Worm (Caenorhabditis elegans) whole organism, L4 larva: Measurements from ENCODE around the gene C09G9.5.

Source experiments
- F37D6.2 ChIP-seq: sonication (generic microtip); optimal IDR thresholded peaks from 2 replicates; lab custom pipeline; 2016; ENCODE audit warnings: mild to moderate bottlenecking, missing genetic modification characterization, missing compliant biosample characterization
- F44E2.7 ChIP-seq: fragments of 200-800 bp; sonication (Bioruptor generic); IDR thresholded peaks from 2 replicates; pipeline ENCODE4 v2.1.2; 2022; ENCODE audit warnings: missing genetic modification characterization, missing compliant biosample characterization
- R02D3.7 ChIP-seq: fragments of 150-350 bp; sonication (generic microtip); optimal IDR thresholded peaks from 3 replicates; lab custom pipeline; 2014; ENCODE audit warnings: missing biosample characterization, missing genetic modification characterization
- T26A8.4 ChIP-seq: fragments of 200-800 bp; sonication (Bioruptor generic); IDR thresholded peaks from 2 replicates; pipeline ENCODE4 v1.3.6; 2022; ENCODE audit warnings: missing genetic modification characterization, missing compliant biosample characterization
- Y5F2A.4 ChIP-seq: fragments of 200-800 bp; sonication (Bioruptor generic); optimal IDR thresholded peaks from 2 replicates; lab custom pipeline; 2018; ENCODE audit warnings: mild to moderate bottlenecking, missing genetic modification characterization, missing compliant biosample characterization
- ZK337.2 ChIP-seq: fragments of 200-800 bp; sonication (Bioruptor generic); IDR thresholded peaks from 2 replicates; pipeline ENCODE4 v1.3.6; 2022; ENCODE audit warnings: missing genetic modification reagents, missing genetic modification characterization, missing compliant biosample characterization
- aly-2 ChIP-seq: sonication (generic microtip); optimal IDR thresholded peaks from 2 replicates; lab custom pipeline; 2018; ENCODE audit warnings: missing biosample characterization, missing genetic modification characterization
- ama-1 ChIP-seq: fragments of 150-350 bp; optimal IDR thresholded peaks from 2 replicates; lab custom pipeline; 2014; ENCODE audit warnings: inconsistent platforms, mixed read lengths
- ces-1 ChIP-seq: fragments of 150-350 bp; sonication (generic microtip); optimal IDR thresholded peaks from 4 replicates; lab custom pipeline; 2014; ENCODE audit warnings: missing biosample characterization, missing genetic modification reagents, missing genetic modification characterization
- cey-2 ChIP-seq: sonication (generic microtip); optimal IDR thresholded peaks from 3 replicates; lab custom pipeline; 2017; ENCODE audit warnings: missing genetic modification characterization, mild to moderate bottlenecking, missing compliant biosample characterization, antibody characterized with exemption, borderline replicate concordance; ENCODE audit not compliant: insufficient read depth
- daf-16 ChIP-seq, 3 experiments: sonication (generic microtip); optimal IDR thresholded peaks; 2 replicates each; lab custom pipeline; 2016 to 2017; ENCODE audit warnings: missing genetic modification characterization in 3 of 3, missing genetic modification reagents in 3 of 3, mild to moderate bottlenecking in 2 of 3, missing compliant biosample characterization in 2 of 3, missing biosample characterization in 1 of 3, moderate library complexity in 1 of 3
- daf-19 ChIP-seq: fragments of 200-800 bp; sonication (Bioruptor generic); conservative IDR thresholded peaks from 2 replicates; pipeline ENCODE4 v1.3.6; 2022; ENCODE audit warnings: missing genetic modification characterization, missing compliant biosample characterization
- daf-8 ChIP-seq: fragments of 200-800 bp; sonication (Bioruptor generic); IDR thresholded peaks from 2 replicates; pipeline ENCODE4 v1.3.6; 2022; ENCODE audit warnings: missing genetic modification characterization, missing compliant biosample characterization
- duxl-1 ChIP-seq: sonication (generic microtip); optimal IDR thresholded peaks from 2 replicates; lab custom pipeline; 2016; ENCODE audit warnings: mild to moderate bottlenecking, missing genetic modification characterization, moderate library complexity, missing compliant biosample characterization; ENCODE audit not compliant: poor library complexity
- egl-27 ChIP-seq: sonication (generic microtip); optimal IDR thresholded peaks from 3 replicates; lab custom pipeline; 2017; ENCODE audit warnings: missing biosample characterization, missing genetic modification reagents, missing genetic modification characterization
- fos-1 ChIP-seq: fragments of 150-350 bp; optimal IDR thresholded peaks from 2 replicates; lab custom pipeline; 2014; ENCODE audit warnings: missing biosample characterization, missing genetic modification characterization
- hlh-11 ChIP-seq: fragments of 200-800 bp; sonication (Bioruptor generic); optimal IDR thresholded peaks from 2 replicates; lab custom pipeline; 2018; ENCODE audit warnings: mild to moderate bottlenecking, missing genetic modification characterization, missing compliant biosample characterization
- hlh-30 ChIP-seq: sonication (generic microtip); optimal IDR thresholded peaks from 2 replicates; lab custom pipeline; 2017; ENCODE audit warnings: antibody characterized with exemption, mild to moderate bottlenecking, missing genetic modification characterization, missing compliant biosample characterization; ENCODE audit not compliant: insufficient read depth
- hmg-1.1 ChIP-seq: fragments of 200-800 bp; sonication (Bioruptor generic); IDR thresholded peaks from 2 replicates; pipeline ENCODE4 v1.3.6; 2022; ENCODE audit warnings: missing genetic modification reagents, missing genetic modification characterization, missing compliant biosample characterization
- lin-38 ChIP-seq: fragments of 200-800 bp; sonication (Bioruptor generic); IDR thresholded peaks from 2 replicates; pipeline ENCODE4 v1.3.6; 2022; ENCODE audit warnings: missing genetic modification reagents, missing genetic modification characterization, missing compliant biosample characterization
- lsy-2 ChIP-seq, 2 experiments: fragments of 150-350 bp in 1 of 2; sonication (generic microtip) in 1 of 2; optimal IDR thresholded peaks; 2 replicates each; lab custom pipeline; 2014 to 2017; ENCODE audit warnings: missing biosample characterization in 2 of 2, missing genetic modification characterization in 2 of 2
- mdl-1 ChIP-seq, 2 experiments: fragments of 150-350 bp in 1 of 2; sonication (generic microtip) in 1 of 2; optimal IDR thresholded peaks; 2 replicates each; lab custom pipeline; 2014 to 2017; ENCODE audit warnings: missing biosample characterization in 2 of 2, missing genetic modification characterization in 2 of 2
- mxl-3 ChIP-seq: fragments of 200-800 bp; sonication (Bioruptor generic); optimal IDR thresholded peaks from 2 replicates; lab custom pipeline; 2018; ENCODE audit warnings: mild to moderate bottlenecking, missing genetic modification characterization, missing compliant biosample characterization
- nhr-10 ChIP-seq: fragments of 150-350 bp; optimal IDR thresholded peaks from 2 replicates; lab custom pipeline; 2014; ENCODE audit warnings: missing biosample characterization, missing genetic modification characterization
- nhr-102 ChIP-seq: sonication (generic microtip); optimal IDR thresholded peaks from 2 replicates; lab custom pipeline; 2016; ENCODE audit warnings: mild to moderate bottlenecking, missing genetic modification characterization, moderate library complexity, missing compliant biosample characterization
- nhr-237 ChIP-seq: sonication (generic microtip); optimal IDR thresholded peaks from 2 replicates; lab custom pipeline; 2017; ENCODE audit warnings: missing biosample characterization, missing genetic modification characterization
- nhr-42 ChIP-seq: fragments of 200-800 bp; sonication (Bioruptor generic); IDR thresholded peaks from 2 replicates; pipeline ENCODE4 v1.3.6; 2022; ENCODE audit warnings: missing genetic modification characterization, missing compliant biosample characterization
- nhr-76 ChIP-seq: fragments of 150-350 bp; optimal IDR thresholded peaks from 2 replicates; lab custom pipeline; 2014; ENCODE audit warnings: missing biosample characterization, missing genetic modification characterization
- php-3 ChIP-seq: fragments of 200-800 bp; sonication (Bioruptor generic); IDR thresholded peaks from 2 replicates; pipeline ENCODE4 v1.3.6; 2022; ENCODE audit warnings: missing genetic modification reagents, missing genetic modification characterization, missing compliant biosample characterization
- snpc-4 ChIP-seq: fragments of 150-350 bp; optimal IDR thresholded peaks from 2 replicates; lab custom pipeline; 2014; ENCODE audit warnings: missing biosample characterization, missing genetic modification characterization
- unc-62 ChIP-seq, 3 experiments: fragments of 150-350 bp in 1 of 3; sonication (generic microtip); optimal IDR thresholded peaks in 2 of 3; peaks in 1 of 3; 1 replicate in 1 of 3; 2 replicates in 2 of 3; lab custom pipeline; 2014 to 2017; ENCODE audit warnings: missing biosample characterization in 3 of 3, missing genetic modification characterization in 3 of 3, missing genetic modification reagents in 3 of 3, missing genotype in 1 of 3
- vab-7 ChIP-seq: fragments of 200-800 bp; sonication (Bioruptor generic); IDR thresholded peaks from 2 replicates; pipeline ENCODE4 v1.3.6; 2022; ENCODE audit warnings: missing genetic modification reagents, missing genetic modification characterization, missing compliant biosample characterization

C09G9.5 gene

ce11 chrIV:8906743-8907142 lies 20.4 kb downstream of the C09G9.5 start, which contains the start of gene C27B7.7:
TSS of gene C27B7.7 (plus strand) at chrIV:8907043.
- no peak for TF ChIP-seq hmg-1.1 (GFP tag; lab: Robert Waterston, UW)
- TF ChIP-seq unc-62 (GFP tag; optimal IDR thresholded peaks at IDR 0.05 in 1 of 2; lab: Kevin White, UChicago) = peak in 1 of 2 experiments; percentile 67
- TF ChIP-seq unc-62 (tag; optimal IDR thresholded peaks at IDR 0.05; lab: Kevin White, UChicago) = no peak
- no peak for TF ChIP-seq F37D6.2 (tag; lab: Kevin White, UChicago)
- no peak for TF ChIP-seq egl-27
- TF ChIP-seq, all 104 proteins: peak for 1

- no peak for TF ChIP-seq nhr-237 (tag; lab: Kevin White, UChicago)
- TF ChIP-seq hlh-30 (tag; lab: Kevin White, UChicago) = peak; percentile 30
Observed at ce11 chrIV:8914187-8914586, 27.9 kb downstream of the C09G9.5 start.

- TF ChIP-seq daf-8 (GFP tag; lab: Robert Waterston, UW) (no peak), nhr-10 (tag; lab: Kevin White, UChicago) (no peak), F37D6.2 (tag; lab: Kevin White, UChicago) (no peak), nhr-76 (tag; lab: Kevin White, UChicago) (no peak), lin-38 (GFP tag; lab: Robert Waterston, UW) (no peak)
Observed at ce11 chrIV:8916010-8916409, 29.7 kb downstream of the C09G9.5 start, which contains the start of gene C27B7.9. TSS of gene C27B7.9 (minus strand) at chrIV:8916110.

- TF ChIP-seq nhr-102 (tag; lab: Kevin White, UChicago) = no peak
- no peak for TF ChIP-seq lsy-2 (tag; optimal IDR thresholded peaks at IDR 0.05; lab: Kevin White, UChicago)
- TF ChIP-seq vab-7 (GFP tag; lab: Robert Waterston, UW) = no peak
- no peak for TF ChIP-seq nhr-10 (tag; lab: Kevin White, UChicago)
- TF ChIP-seq mxl-3 (GFP tag; lab: Kevin White, UChicago) = no peak
- no peak for TF ChIP-seq T26A8.4 (GFP tag; lab: Robert Waterston, UW)
- TF ChIP-seq php-3 (GFP tag; lab: Robert Waterston, UW) = no peak
- TF ChIP-seq fos-1 (tag; lab: Kevin White, UChicago) = no peak
- no peak for TF ChIP-seq nhr-42 (GFP tag; lab: Robert Waterston, UW)
- no peak for TF ChIP-seq ama-1 (lab: Kevin White, UChicago)
- no peak for TF ChIP-seq R02D3.7 (tag; lab: Kevin White, UChicago)
- TF ChIP-seq daf-16 (GFP tag; optimal IDR thresholded peaks at IDR 0.05; lab: Kevin White, UChicago) = no peak
- no peak for TF ChIP-seq daf-16 (tag; optimal IDR thresholded peaks at IDR 0.05; lab: Kevin White, UChicago)
- no peak for TF ChIP-seq aly-2 (tag; lab: Kevin White, UChicago)
- no peak for TF ChIP-seq cey-2 (tag; lab: Kevin White, UChicago)
- no peak for TF ChIP-seq daf-19
Observed at ce11 chrIV:8918790-8919189, 32.5 kb downstream of the C09G9.5 start, which contains the start of gene rap-1. TSS of gene rap-1 (minus strand) at chrIV:8918890.

DNA sequence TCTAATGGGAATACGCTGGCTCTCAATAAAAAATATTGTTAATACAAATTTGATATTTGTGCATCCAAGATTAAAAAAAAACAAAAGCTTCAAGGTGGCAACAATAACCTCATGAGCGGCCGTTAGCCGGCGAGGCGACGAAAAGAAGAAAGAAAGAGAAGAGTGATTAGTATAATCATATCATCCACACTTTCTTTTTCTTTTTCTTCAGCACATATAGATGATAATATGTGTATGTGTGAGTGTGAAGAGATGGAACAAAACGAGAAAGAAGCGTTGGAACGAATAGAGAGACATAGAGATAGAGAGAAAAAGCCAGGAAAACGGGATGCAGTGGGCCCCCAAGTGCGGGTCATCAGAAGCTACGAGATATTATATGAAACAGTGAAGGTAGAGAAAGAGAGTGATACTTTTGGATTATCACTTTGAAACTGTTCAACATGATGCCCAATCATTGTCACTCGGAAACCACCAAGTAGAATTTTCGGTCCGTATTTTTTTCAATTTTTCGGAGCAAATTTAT lies 34.0 kb downstream of the C09G9.5 start:
- TF ChIP-seq unc-62 (GFP tag; optimal IDR thresholded peaks at IDR 0.05 in 1 of 2; lab: Kevin White, UChicago) = no peak
- no peak for TF ChIP-seq unc-62 (tag; optimal IDR thresholded peaks at IDR 0.05; lab: Kevin White, UChicago)
- no peak for TF ChIP-seq duxl-1 (tag; lab: Kevin White, UChicago)
- no peak for TF ChIP-seq fos-1 (tag; lab: Kevin White, UChicago)
- no peak for TF ChIP-seq Y5F2A.4
- no peak for TF ChIP-seq daf-8 (GFP tag; lab: Robert Waterston, UW)
- peak; percentile 6 for TF ChIP-seq hlh-30 (tag; lab: Kevin White, UChicago)
- no peak for TF ChIP-seq ces-1
- TF ChIP-seq mxl-3 (GFP tag; lab: Kevin White, UChicago) = no peak
- no peak for TF ChIP-seq ZK337.2 (GFP tag; lab: Robert Waterston, UW)
- TF ChIP-seq nhr-102 (tag; lab: Kevin White, UChicago) = no peak
- TF ChIP-seq lsy-2 (tag; optimal IDR thresholded peaks at IDR 0.05; lab: Kevin White, UChicago) = peak in 1 of 2 experiments; percentile 35
- peak; percentile 24 for TF ChIP-seq hlh-11
- TF ChIP-seq snpc-4 (tag; lab: Kevin White, UChicago) = no peak
- TF ChIP-seq mdl-1 (tag; optimal IDR thresholded peaks at IDR 0.05; lab: Kevin White, UChicago) = peak in 1 of 2 experiments; percentile 14
- no peak for TF ChIP-seq F44E2.7 (GFP tag; lab: Robert Waterston, UW)
